Worm (Caenorhabditis elegans) whole organism, L3 larva: Measurements from ENCODE around the gene C02B8.6.

Experiments
- R02D3.7 ChIP-seq: fragments of 150-350 bp; optimal IDR thresholded peaks from 2 replicates; lab custom pipeline; 2014; ENCODE audit warnings: missing biosample characterization, missing genetic modification characterization
- ceh-82 ChIP-seq: fragments of 150-350 bp; optimal IDR thresholded peaks from 2 replicates; lab custom pipeline; 2014; ENCODE audit warnings: missing biosample characterization, missing genetic modification characterization
- egl-27 ChIP-seq: sonication (generic microtip); optimal IDR thresholded peaks from 4 replicates; lab custom pipeline; 2017; ENCODE audit warnings: missing biosample characterization, missing genetic modification reagents, missing genetic modification characterization
- lin-15B ChIP-seq: fragments of 150-350 bp; optimal IDR thresholded peaks from 2 replicates; lab custom pipeline; 2014; ENCODE audit warnings: missing biosample characterization, missing genetic modification characterization
- lin-39 ChIP-seq: fragments of 150-350 bp; optimal IDR thresholded peaks from 2 replicates; lab custom pipeline; 2018; ENCODE audit warnings: missing biosample characterization, missing genetic modification reagents, missing genetic modification characterization
- nhr-237 ChIP-seq: fragments of 150-350 bp; optimal IDR thresholded peaks from 2 replicates; lab custom pipeline; 2014; ENCODE audit warnings: missing biosample characterization, missing genetic modification characterization
- nhr-43 ChIP-seq: sonication (generic microtip); optimal IDR thresholded peaks from 2 replicates; lab custom pipeline; 2016; ENCODE audit warnings: mild to moderate bottlenecking, missing genetic modification characterization, missing compliant biosample characterization; ENCODE audit not compliant: poor library complexity, severe bottlenecking
- snpc-4 ChIP-seq: fragments of 150-350 bp; optimal IDR thresholded peaks from 2 replicates; lab custom pipeline; 2014; ENCODE audit warnings: missing biosample characterization, missing genetic modification characterization
- unc-62 ChIP-seq: fragments of 150-350 bp; sonication (generic microtip); optimal IDR thresholded peaks from 4 replicates; lab custom pipeline; 2014; ENCODE audit warnings: missing biosample characterization, missing genetic modification reagents, missing genetic modification characterization
- ztf-11 ChIP-seq: fragments of 150-350 bp; optimal IDR thresholded peaks from 2 replicates; lab custom pipeline; 2014; ENCODE audit warnings: missing biosample characterization, missing genetic modification characterization

ce11 chrX:8173610-8174009 lies 37.5 kb upstream of the C02B8.6 start, which contains the start of gene C17H11.1:
- TF ChIP-seq snpc-4 (tag; lab: Kevin White, UChicago) (no peak), egl-27 (no peak), lin-15B (no peak), R02D3.7 (tag; lab: Kevin White, UChicago) (no peak), ceh-82 (no peak), ztf-11 (no peak), unc-62 (GFP tag; lab: Kevin White, UChicago) (no peak), lin-39 (tag; lab: Kevin White, UChicago) (no peak), nhr-237 (tag; lab: Kevin White, UChicago) (no peak), nhr-43 (tag; lab: Kevin White, UChicago) (no peak)
